Worm (Caenorhabditis elegans) whole organism, late embryonic: Measurements from ENCODE around the gene srj-25.

Experiments
- ceh-24 ChIP-seq: sonication (generic microtip); optimal IDR thresholded peaks from 2 replicates; lab custom pipeline; 2016; ENCODE audit warnings: mild to moderate bottlenecking, missing genetic modification characterization, missing compliant biosample characterization
- elt-2 ChIP-seq: sonication (generic microtip); optimal IDR thresholded peaks from 2 replicates; lab custom pipeline; 2016; ENCODE audit warnings: missing genetic modification reagents, missing genetic modification characterization, missing compliant biosample characterization
- hlh-13 ChIP-seq: fragments of 200-800 bp; sonication (Bioruptor generic); optimal IDR thresholded peaks from 2 replicates; lab custom pipeline; 2018; ENCODE audit warnings: mild to moderate bottlenecking, missing genetic modification characterization, missing compliant biosample characterization
- pha-4 ChIP-seq: fragments of 150-350 bp; optimal IDR thresholded peaks from 2 replicates; lab custom pipeline; 2018; ENCODE audit warnings: missing biosample characterization, missing genetic modification reagents, missing genetic modification characterization
- ttx-3 ChIP-seq: sonication (generic microtip); optimal IDR thresholded peaks from 2 replicates; lab custom pipeline; 2016; ENCODE audit warnings: missing genetic modification reagents, missing genetic modification characterization, missing compliant biosample characterization

DNA sequence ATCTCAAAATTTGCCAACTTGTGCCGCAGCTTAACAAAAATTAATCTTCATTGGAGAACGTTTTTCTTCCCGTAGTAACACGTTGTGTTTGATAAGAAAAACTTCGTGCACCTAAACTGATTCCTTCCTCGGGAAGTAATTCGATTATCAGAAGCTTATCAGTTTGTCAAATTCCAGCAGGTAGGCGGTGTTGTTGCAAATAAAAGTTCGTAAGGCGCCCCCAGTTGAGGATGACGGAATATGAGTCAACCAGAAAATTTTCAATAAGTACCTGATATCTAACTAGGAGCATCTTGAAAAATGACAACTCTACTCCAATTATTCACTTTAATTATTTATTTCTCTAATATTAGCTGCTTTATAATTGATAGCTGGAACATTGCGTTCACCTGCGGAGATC is 5.7 kb upstream of the srj-25 start, which contains the start of gene C05E4.7:
- TF ChIP-seq elt-2 (tag; lab: Kevin White, UChicago) (no peak), pha-4 (tag; lab: Kevin White, UChicago) (no peak), ttx-3 (tag; lab: Kevin White, UChicago) (no peak), hlh-13 (GFP tag; lab: Kevin White, UChicago) (no peak), ceh-24 (tag; lab: Kevin White, UChicago) (no peak)
